Fruit fly (Drosophila melanogaster): ENCODE measurements around the gene CG11155.

The CG11155 gene

dm6 chr4:1146456-1146855, 20.1 kb downstream of the CG11155 start:
- no peak for TF ChIP-seq noc (tag; optimal IDR thresholded peaks at IDR 0.05)

DNA sequence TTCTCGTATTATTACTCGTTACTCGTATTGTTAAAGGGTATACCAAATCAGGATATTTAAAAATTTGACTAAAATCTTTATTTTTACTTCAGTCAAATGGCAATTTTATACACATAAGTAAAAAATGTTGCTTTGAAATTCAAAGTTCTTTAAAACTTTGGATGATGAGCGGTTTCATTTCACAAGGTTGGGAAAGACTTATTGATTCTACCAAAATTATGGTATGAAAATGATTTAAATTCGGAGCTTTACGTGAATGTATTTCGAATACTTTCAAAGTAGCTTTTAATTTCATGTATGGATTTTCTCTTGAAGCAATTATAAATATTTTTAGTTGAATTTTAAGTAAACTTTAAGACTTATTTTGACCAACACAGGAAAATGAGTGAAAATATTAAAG, 20.8 kb downstream of the CG11155 start, which contains the start of gene Kif3C:
Kif3C (plus strand) TSS at position 301 of the 400 bp plus-strand sequence.
- TF ChIP-seq noc (tag; optimal IDR thresholded peaks at IDR 0.05): no peak

- no peak for TF ChIP-seq noc (tag; optimal IDR thresholded peaks at IDR 0.05)
These were observed 21.7 kb downstream of the CG11155 start for dm6 chr4:1147966-1148541.

DNA sequence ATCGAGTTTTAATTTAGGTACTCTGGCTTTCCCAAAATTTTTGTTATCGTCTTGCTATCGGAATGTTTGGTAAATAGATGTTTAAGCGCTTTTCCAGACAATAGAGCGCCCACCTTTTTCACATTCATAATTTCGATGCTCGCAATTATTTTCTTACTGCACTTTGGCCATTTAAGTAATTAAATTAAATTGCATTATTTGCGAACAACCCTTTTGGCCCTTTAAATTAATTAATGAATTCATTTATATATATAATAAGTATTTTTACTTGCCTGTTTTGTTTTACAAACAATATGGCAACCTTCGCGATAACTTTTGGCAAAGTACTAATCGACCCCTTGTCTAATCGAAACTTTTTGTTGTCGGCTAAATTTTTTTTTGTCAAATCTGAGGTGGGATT, 29.9 kb downstream of the CG11155 start:
- no peak for TF ChIP-seq noc (tag; optimal IDR thresholded peaks at IDR 0.05)

DNA sequence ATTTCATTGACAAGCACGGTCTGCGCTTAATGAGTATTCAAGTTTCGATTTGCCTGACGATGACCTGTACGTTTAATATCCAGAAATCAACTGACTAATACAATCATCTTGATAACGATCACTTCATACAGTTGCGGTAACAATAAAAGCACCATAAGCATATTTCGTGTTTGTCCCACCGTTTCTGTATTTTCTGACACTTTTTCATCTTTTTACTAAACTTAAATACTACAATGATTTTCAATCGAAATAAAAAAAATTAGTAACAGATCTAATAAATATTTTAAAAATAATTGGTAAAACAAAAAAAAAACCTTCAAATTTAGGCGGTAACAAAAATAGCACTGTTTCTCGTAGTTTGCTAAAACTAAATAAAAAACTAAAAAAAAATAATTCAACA, 35.7 kb downstream of the CG11155 start, which contains the start of gene CG32017:
CG32017 (minus strand) TSS at position 101 of the 400 bp plus-strand sequence.
- no peak for TF ChIP-seq noc (tag; optimal IDR thresholded peaks at IDR 0.05)

- no peak for TF ChIP-seq noc (tag; optimal IDR thresholded peaks at IDR 0.05)
These were observed 48.8 kb downstream of the CG11155 start for dm6 chr4:1175156-1175555.

DNA sequence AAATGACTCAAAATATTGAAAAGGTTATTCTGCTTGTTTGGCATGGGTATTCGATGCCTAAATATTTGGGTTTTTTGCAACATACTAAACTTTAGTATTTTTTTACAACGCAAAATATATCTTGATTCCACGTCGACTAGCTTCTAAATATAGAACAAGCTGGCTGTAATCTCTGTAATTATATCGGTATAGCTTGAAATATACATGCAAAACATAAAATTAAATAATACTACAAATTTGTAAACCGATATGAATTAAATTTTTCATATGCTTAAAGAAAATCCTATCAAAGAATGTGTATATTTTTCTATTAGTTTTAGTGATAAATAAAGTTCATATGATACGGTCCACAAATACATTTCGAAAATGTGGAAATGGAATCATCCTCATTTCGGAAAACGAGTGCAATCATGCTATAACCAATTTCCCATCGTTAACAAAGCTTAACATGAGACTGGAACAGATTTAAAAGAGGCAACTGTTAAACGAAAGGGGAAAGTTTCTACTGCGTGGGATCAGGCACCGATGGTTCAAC, 55.3 kb downstream of the CG11155 start, which contains the start of gene pho:
pho (minus strand) TSS at position 38 of the 535 bp plus-strand sequence.
- no peak for TF ChIP-seq noc (tag; optimal IDR thresholded peaks at IDR 0.05)

- TF ChIP-seq noc (tag; optimal IDR thresholded peaks at IDR 0.05): no peak
These were observed 56.4 kb downstream of the CG11155 start for dm6 chr4:1182809-1183208.

DNA sequence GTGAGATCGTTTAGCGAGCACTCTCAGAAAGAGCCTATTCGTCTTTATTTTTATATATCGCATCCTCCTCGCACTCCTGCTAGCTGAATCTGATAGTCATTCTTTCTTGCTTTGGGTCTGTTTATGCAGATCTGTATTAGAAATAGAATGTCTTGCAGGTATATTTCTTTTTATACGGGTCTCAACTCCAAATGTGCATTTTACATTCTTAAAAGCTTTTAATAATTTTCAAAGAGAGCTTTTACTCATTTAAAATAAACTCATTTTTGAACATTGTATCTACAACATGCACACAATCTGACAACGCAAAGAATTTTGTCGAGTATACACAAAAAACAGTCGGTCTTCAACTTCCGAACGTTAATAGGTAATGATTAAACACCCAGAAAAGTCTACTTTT, 59.1 kb downstream of the CG11155 start, which contains the start of gene CG33521:
CG33521 (plus strand) TSS at position 301 of the 400 bp plus-strand sequence.
- TF ChIP-seq noc (tag; optimal IDR thresholded peaks at IDR 0.05): no peak

dm6 chr4:1186828-1187227, 60.4 kb downstream of the CG11155 start:
- no peak for TF ChIP-seq noc (tag; optimal IDR thresholded peaks at IDR 0.05)
